Worm (Caenorhabditis elegans): ENCODE data around the gene sre-39.

Gene sre-39

DNA sequence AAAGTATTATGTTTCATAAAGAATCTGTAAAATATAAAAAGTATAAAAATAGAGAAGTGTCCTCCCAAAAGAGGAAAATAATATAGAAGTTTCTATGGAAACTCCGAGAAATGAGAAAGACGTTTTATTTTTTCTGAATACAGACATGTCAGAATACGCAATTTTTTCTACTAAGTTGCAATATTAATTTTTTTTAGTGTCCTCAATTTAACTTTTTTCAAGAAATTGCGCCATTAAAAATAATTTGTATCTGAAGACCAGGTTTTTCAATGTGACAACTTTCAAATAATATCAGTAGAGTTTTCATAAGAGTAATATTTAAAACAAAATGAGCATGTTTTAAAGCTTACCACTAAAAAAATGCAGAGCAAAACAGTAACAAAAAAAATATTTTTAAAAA, 19.5 kb upstream of the sre-39 start, which contains the start of gene fut-5:
Gene fut-5, minus strand, starts transcription at position 101 of the 400 bp plus-strand sequence.
- TF ChIP-seq aha-1 (tag) (peak; percentile 0), cey-2 (tag; optimal IDR thresholded peaks at IDR 0.05; ENCODE audit: borderline replicate concordance, insufficient read depth) (no peak)

DNA sequence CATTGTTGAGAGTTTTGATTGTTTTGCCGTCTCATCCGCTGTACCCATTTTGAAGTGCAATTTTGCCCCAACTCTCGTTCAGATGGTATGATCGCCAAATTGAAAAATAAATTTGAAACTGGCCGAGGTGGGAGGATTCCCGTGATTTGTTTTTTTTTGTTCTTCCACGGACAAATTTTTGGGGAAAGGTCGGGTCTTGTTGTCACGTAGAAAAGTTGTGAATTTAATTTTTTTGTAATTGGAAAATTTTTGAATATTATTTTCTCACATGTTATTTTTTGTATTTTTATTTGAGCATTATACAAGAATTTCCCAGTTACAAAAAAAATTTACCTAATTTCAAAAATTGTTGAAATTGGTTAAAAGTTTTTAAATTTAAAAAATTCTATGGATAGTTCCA, 15.3 kb upstream of the sre-39 start, which contains the start of gene T05A7.6:
Gene T05A7.6, minus strand, starts transcription at position 101 of the 400 bp plus-strand sequence.
- TF ChIP-seq dmd-9 (GFP tag; IDR thresholded peaks at IDR 0.05): no peak

DNA sequence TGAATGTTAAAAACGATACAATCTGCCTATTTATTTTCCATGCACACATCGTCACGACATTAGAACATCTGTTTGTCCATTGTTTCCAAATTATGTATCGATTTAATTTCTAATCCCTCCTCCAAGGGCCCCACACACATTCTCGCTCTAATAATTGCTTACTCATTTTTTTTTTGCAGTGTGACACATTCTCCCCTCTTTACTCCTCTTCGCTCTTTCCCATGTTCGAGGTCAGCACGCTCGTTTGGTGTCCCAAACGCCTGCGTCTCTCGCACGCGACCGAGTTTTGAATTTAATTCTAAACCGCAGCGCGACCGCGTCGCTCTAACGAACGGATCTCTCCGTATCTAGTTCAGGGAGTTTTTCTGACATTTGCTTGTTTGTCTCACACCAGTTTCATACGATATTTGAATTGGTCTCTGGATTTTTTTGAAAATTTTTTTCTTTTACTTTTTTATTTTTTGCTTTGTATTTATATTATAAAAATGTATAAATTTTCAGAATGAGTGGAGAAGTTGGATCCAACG, 14.4 kb upstream of the sre-39 start, which contains the start of the genes clec-140 and hmg-11:
Gene clec-140, plus strand, starts transcription at position 477 of the 527 bp plus-strand sequence.
Gene hmg-11, plus strand, starts transcription at position 502 of the 527 bp plus-strand sequence.
- TF ChIP-seq dmd-6 (GFP tag; IDR thresholded peaks at IDR 0.05) (peak; percentile 44), nhr-41 (GFP tag; IDR thresholded peaks at IDR 0.05) (0 out of 2 replicates have a peak, but pooled peaks have one; percentile 40), hlh-11 (tag; optimal IDR thresholded peaks at IDR 0.05) (peak; percentile 66), nhr-77 (tag; optimal IDR thresholded peaks at IDR 0.05) (peak; percentile 67), hmg-1.1 (GFP tag; IDR thresholded peaks at IDR 0.05) (peak; percentile 60; the same call in 1 of the 2 replicates), snpc-4 (tag; optimal IDR thresholded peaks at IDR 0.05) (no peak), nhr-28 (tag; optimal IDR thresholded peaks at IDR 0.05) (peak; percentile 50), dpl-1 (GFP tag; optimal IDR thresholded peaks at IDR 0.05) (peak; percentile 40), mxl-3 (GFP tag; optimal IDR thresholded peaks at IDR 0.05) (peak; percentile 87), nhr-25 (tag; optimal IDR thresholded peaks at IDR 0.05; ENCODE audit: borderline replicate concordance, insufficient read depth) (peak; percentile 61), hlh-30 (tag; optimal IDR thresholded peaks at IDR 0.05; ENCODE audit: insufficient read depth) (peak; percentile 91), fkh-10 (GFP tag; optimal IDR thresholded peaks at IDR 0.05) (peak; percentile 2), mdl-1 (tag; optimal IDR thresholded peaks at IDR 0.05) (peak; percentile 55 to 92), vab-7 (GFP tag; IDR thresholded peaks at IDR 0.05) (0 out of 2 replicates have a peak, but pooled peaks have one; percentile 14), rbr-2 (tag; optimal IDR thresholded peaks at IDR 0.05) (peak; percentile 51), pqm-1 (tag; optimal IDR thresholded peaks at IDR 0.05) (peak; percentile 66), ceh-28 (tag; optimal IDR thresholded peaks at IDR 0.05) (no peak), T20F7.1 (GFP tag; optimal IDR thresholded peaks at IDR 0.05) (no peak), unc-62 (GFP tag; optimal IDR thresholded peaks at IDR 0.05 in 1 of 2) (no peak), unc-62 (tag; optimal IDR thresholded peaks at IDR 0.05) (no peak), lin-39 (tag; optimal IDR thresholded peaks at IDR 0.05) (no peak)

DNA sequence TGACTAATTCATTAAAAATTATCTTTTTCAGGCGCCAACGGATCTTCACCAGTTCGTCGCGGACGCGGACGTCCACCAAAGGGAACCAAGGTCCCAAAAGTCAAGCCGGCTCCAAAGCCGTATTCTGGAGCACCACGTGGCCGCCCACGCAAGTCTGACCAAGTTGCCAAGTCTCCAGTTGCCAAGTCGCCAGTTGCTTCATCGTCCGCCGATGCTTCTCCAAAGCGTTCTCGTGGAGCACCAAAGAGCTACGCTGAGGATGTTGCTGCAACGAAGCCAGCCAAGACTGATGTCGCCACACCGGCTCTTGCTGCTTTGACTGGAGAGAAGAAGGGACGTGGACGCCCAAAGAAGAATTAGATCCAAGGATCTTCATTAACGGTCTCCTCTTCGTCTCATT, 13.8 kb upstream of the sre-39 start:
- no peak for TF ChIP-seq D1046.2 (GFP tag; IDR thresholded peaks at IDR 0.05)
- no peak for TF ChIP-seq nhr-41 (GFP tag; IDR thresholded peaks at IDR 0.05)
- no peak for TF ChIP-seq snpc-4 (tag; optimal IDR thresholded peaks at IDR 0.05)
- TF ChIP-seq mxl-2 (GFP tag; conservative IDR thresholded peaks at IDR 0.05): 0 out of 2 replicates have a peak, but pooled peaks have one; percentile 2
- TF ChIP-seq madf-5 (GFP tag; IDR thresholded peaks at IDR 0.05): no peak
- no peak for TF ChIP-seq dmd-8 (GFP tag; IDR thresholded peaks at IDR 0.05)
- no peak for TF ChIP-seq lin-1 (GFP tag; IDR thresholded peaks at IDR 0.05)
- TF ChIP-seq rbr-2 (tag; optimal IDR thresholded peaks at IDR 0.05): no peak
- TF ChIP-seq egl-27 (tag; optimal IDR thresholded peaks at IDR 0.05): no peak
- TF ChIP-seq F44E2.7 (GFP tag; IDR thresholded peaks at IDR 0.05): no peak
- TF ChIP-seq pqm-1 (tag; optimal IDR thresholded peaks at IDR 0.05): no peak
- no peak for TF ChIP-seq F49E8.2 (tag; optimal IDR thresholded peaks at IDR 0.05; ENCODE audit: borderline replicate concordance)
- TF ChIP-seq Y5F2A.4 (GFP tag; optimal IDR thresholded peaks at IDR 0.05): no peak
- TF ChIP-seq ZK546.5 (tag; optimal IDR thresholded peaks at IDR 0.05): no peak
- TF ChIP-seq hif-1 (tag; optimal IDR thresholded peaks at IDR 0.05): no peak
- peak; percentile 72 for TF ChIP-seq set-16 (GFP tag; IDR thresholded peaks at IDR 0.05)
- no peak for TF ChIP-seq R02D3.7 (tag; optimal IDR thresholded peaks at IDR 0.05)
- TF ChIP-seq tag-97 (GFP tag; IDR thresholded peaks at IDR 0.05): no peak
